Worm (Caenorhabditis elegans): Measurements from ENCODE around the gene T05G5.5.
A peak's percentile ranks its signal among the peaks of the same experiment; 100 is the strongest.

Gene T05G5.5

ce11 chrIII:9775916-9776315, 24.7 kb upstream of the T05G5.5 start:
- peak; percentile 94 for TF ChIP-seq ceh-100 (GFP tag; IDR thresholded peaks at IDR 0.05)
- TF ChIP-seq nfya-2 (GFP tag; IDR thresholded peaks at IDR 0.05): no peak
- peak; percentile 86 for TF ChIP-seq efl-1 (GFP tag; optimal IDR thresholded peaks at IDR 0.05)
- TF ChIP-seq ceh-40 (GFP tag; IDR thresholded peaks at IDR 0.05): no peak
- no peak for TF ChIP-seq madf-3 (GFP tag; IDR thresholded peaks at IDR 0.05)
- 0 out of 2 replicates have a peak, but pooled peaks have one; percentile 36 for TF ChIP-seq F33H1.4 (GFP tag; IDR thresholded peaks at IDR 0.05)
- TF ChIP-seq lsl-1 (GFP tag; optimal IDR thresholded peaks at IDR 0.05): peak; percentile 42
- no peak for TF ChIP-seq ztf-18 (tag; optimal IDR thresholded peaks at IDR 0.05)
- TF ChIP-seq B0035.1 (tag; optimal IDR thresholded peaks at IDR 0.05): no peak
- 0 out of 2 replicates have a peak, but pooled peaks have one; percentile 14 for TF ChIP-seq ceh-91 (GFP tag; IDR thresholded peaks at IDR 0.05)
- TF ChIP-seq dpl-1 (GFP tag; optimal IDR thresholded peaks at IDR 0.05): peak; percentile 38
- TF ChIP-seq attf-6 (GFP tag; IDR thresholded peaks at IDR 0.05): no peak
- 0 out of 2 replicates have a peak, but pooled peaks have one; percentile 13 for TF ChIP-seq madf-6 (GFP tag; IDR thresholded peaks at IDR 0.05)
- peak; percentile 40 for TF ChIP-seq him-1 (tag; optimal IDR thresholded peaks at IDR 0.05)
- no peak for TF ChIP-seq nhr-90 (tag; optimal IDR thresholded peaks at IDR 0.05)
- TF ChIP-seq let-526 (GFP tag; IDR thresholded peaks at IDR 0.05): no peak
- TF ChIP-seq mcd-1 (GFP tag; IDR thresholded peaks at IDR 0.05): peak; percentile 59; the same call in 1 of the 2 replicates
- no peak for TF ChIP-seq fkh-3 (tag; optimal IDR thresholded peaks at IDR 0.05)
- TF ChIP-seq lir-1 (GFP tag; conservative IDR thresholded peaks at IDR 0.05): 0 out of 2 replicates have a peak, but pooled peaks have one; percentile 16
- TF ChIP-seq lin-54 (GFP tag; optimal IDR thresholded peaks at IDR 0.05): peak; percentile 87
- no peak for TF ChIP-seq nhr-179 (tag; optimal IDR thresholded peaks at IDR 0.05)
- TF ChIP-seq ztf-6 (GFP tag; IDR thresholded peaks at IDR 0.05): no peak
- TF ChIP-seq lin-35 (GFP tag; optimal IDR thresholded peaks at IDR 0.05): peak in 1 of 3 experiments; percentile 38

ce11 chrIII:9772394-9772793, 21.2 kb upstream of the T05G5.5 start:
- TF ChIP-seq zfh-2 (GFP tag; conservative IDR thresholded peaks at IDR 0.05) (0 out of 2 replicates have a peak, but pooled peaks have one; percentile 26), let-526 (GFP tag; IDR thresholded peaks at IDR 0.05) (no peak)

- TF ChIP-seq hsf-1 (GFP tag; IDR thresholded peaks at IDR 0.05) (0 out of 2 replicates have a peak, but pooled peaks have one; percentile 18), F57A8.1 (GFP tag; optimal IDR thresholded peaks at IDR 0.05) (no peak), F23B12.7 (tag; optimal IDR thresholded peaks at IDR 0.05; ENCODE audit: insufficient read depth) (no peak), ceh-58 (GFP tag; IDR thresholded peaks at IDR 0.05) (no peak), D2030.7 (GFP tag; IDR thresholded peaks at IDR 0.05) (no peak)
These were observed 19.4 kb upstream of the T05G5.5 start for ce11 chrIII:9770590-9770989.

- TF ChIP-seq tbp1 (GFP tag; optimal IDR thresholded peaks at IDR 0.05) (no peak), egrh-3 (GFP tag; IDR thresholded peaks at IDR 0.05) (0 out of 2 replicates have a peak, but pooled peaks have one; percentile 30), madf-3 (GFP tag; IDR thresholded peaks at IDR 0.05) (no peak), zfh-2 (GFP tag; conservative IDR thresholded peaks at IDR 0.05) (peak; percentile 54; the same call in 1 of the 2 replicates), zim-3 (tag; optimal IDR thresholded peaks at IDR 0.05) (peak; percentile 7), nfyb-1 (GFP tag; IDR thresholded peaks at IDR 0.05) (peak; percentile 40; the same call in 1 of the 2 replicates)
These were observed 16.8 kb upstream of the T05G5.5 start for ce11 chrIII:9768023-9768422.

- TF ChIP-seq F23B12.7 (tag; optimal IDR thresholded peaks at IDR 0.05; ENCODE audit: insufficient read depth) (no peak), gei-17 (GFP tag; optimal IDR thresholded peaks at IDR 0.05) (no peak), ztf-3 (GFP tag; optimal IDR thresholded peaks at IDR 0.05) (no peak), F37B4.10 (GFP tag; IDR thresholded peaks at IDR 0.05) (no peak), egl-44 (GFP tag; IDR thresholded peaks at IDR 0.05) (no peak), K11D2.4 (GFP tag; IDR thresholded peaks at IDR 0.05) (0 out of 2 replicates have a peak, but pooled peaks have one; percentile 30), lir-1 (GFP tag; conservative IDR thresholded peaks at IDR 0.05) (no peak), pha-4 (tag; optimal IDR thresholded peaks at IDR 0.05) (no peak), ekl-4 (GFP tag; IDR thresholded peaks at IDR 0.05) (no peak), zfh-2 (GFP tag; conservative IDR thresholded peaks at IDR 0.05) (peak; percentile 35; the same call in 1 of the 2 replicates), F10E7.11 (tag; optimal IDR thresholded peaks at IDR 0.05) (no peak), ets-4 (GFP tag; optimal IDR thresholded peaks at IDR 0.05) (no peak), F33H1.4 (GFP tag; IDR thresholded peaks at IDR 0.05) (no peak)
These were observed 15.9 kb upstream of the T05G5.5 start for ce11 chrIII:9767095-9767494.
